Worm (Caenorhabditis elegans): ENCODE measurements around the gene efr-3.

The efr-3 gene

DNA sequence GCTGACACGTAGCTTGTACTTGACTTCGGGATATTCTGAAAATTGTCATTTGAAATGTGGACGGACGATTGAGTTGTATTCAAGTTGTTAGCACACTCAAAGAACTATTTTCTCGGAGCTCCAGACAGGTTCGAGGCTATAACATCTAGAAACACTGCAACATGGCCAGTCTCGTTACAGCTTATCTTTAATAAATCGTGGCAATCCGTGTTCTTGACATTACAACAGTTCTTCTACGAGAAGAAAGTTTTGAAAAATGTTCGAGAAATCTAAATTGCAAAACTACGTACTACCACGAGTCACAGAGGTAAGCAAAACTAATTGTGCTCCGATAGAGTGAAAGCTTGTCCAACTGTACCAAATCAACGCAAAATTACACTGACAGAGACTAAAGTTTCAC lies 1.1 kb upstream of the efr-3 start:
- TF ChIP-seq isw-1 (GFP tag; IDR thresholded peaks at IDR 0.05): no peak
- no peak for TF ChIP-seq nhr-12 (tag; optimal IDR thresholded peaks at IDR 0.05)
- TF ChIP-seq nhr-237 (tag; optimal IDR thresholded peaks at IDR 0.05): no peak
- no peak for TF ChIP-seq nhr-90 (tag; optimal IDR thresholded peaks at IDR 0.05; ENCODE audit: poor library complexity)
- no peak for TF ChIP-seq efl-3 (GFP tag; optimal IDR thresholded peaks at IDR 0.05)
- no peak for TF ChIP-seq mep-1 (tag; optimal IDR thresholded peaks at IDR 0.05)

- TF ChIP-seq egl-27 (tag; optimal IDR thresholded peaks at IDR 0.05): no peak
- no peak for TF ChIP-seq nhr-84 (tag; optimal IDR thresholded peaks at IDR 0.05)
- TF ChIP-seq lsy-2 (tag; optimal IDR thresholded peaks at IDR 0.05): no peak
- TF ChIP-seq ces-1 (GFP tag; optimal IDR thresholded peaks at IDR 0.05): no peak
- no peak for TF ChIP-seq efl-1 (optimal IDR thresholded peaks at IDR 0.05)
- TF ChIP-seq efl-1 (GFP tag; optimal IDR thresholded peaks at IDR 0.05 in 1 of 2): peak in 1 of 2 experiments; percentile 55
Observed at ce11 chrII:6311888-6312287, 9.1 kb downstream of the efr-3 start.

DNA sequence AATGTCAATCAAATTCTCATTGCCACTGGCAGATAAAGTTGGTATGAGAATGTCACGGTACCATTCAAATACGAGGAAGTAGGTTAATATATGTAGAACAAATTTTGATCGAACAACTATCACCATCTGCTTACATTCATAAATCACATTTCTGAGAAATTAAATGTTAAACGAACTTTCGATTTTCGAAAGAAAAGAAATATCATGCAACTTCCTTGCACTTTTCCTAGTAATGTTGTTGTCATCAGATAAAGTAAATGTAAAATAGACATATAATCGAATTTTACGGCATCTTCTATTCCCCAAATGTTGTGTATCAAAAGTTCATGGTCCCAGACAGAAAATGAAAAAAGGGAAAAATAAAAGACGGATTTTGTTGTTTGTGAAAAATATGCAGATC lies 9.5 kb downstream of the efr-3 start:
- TF ChIP-seq pag-3 (tag; optimal IDR thresholded peaks at IDR 0.05; ENCODE audit: borderline replicate concordance, insufficient read depth) (no peak), lin-14 (GFP tag; optimal IDR thresholded peaks at IDR 0.05) (peak; percentile 7), vab-15 (tag; optimal IDR thresholded peaks at IDR 0.05) (no peak), dsc-1 (tag; optimal IDR thresholded peaks at IDR 0.05) (no peak), blmp-1 (tag; optimal IDR thresholded peaks at IDR 0.05) (no peak), nhr-47 (tag; optimal IDR thresholded peaks at IDR 0.05) (peak; percentile 10), nhr-19 (GFP tag; conservative IDR thresholded peaks at IDR 0.05) (no peak), fkh-8 (tag; optimal IDR thresholded peaks at IDR 0.05) (peak; percentile 69), swsn-7 (tag; optimal IDR thresholded peaks at IDR 0.05) (no peak), fos-1 (tag; optimal IDR thresholded peaks at IDR 0.05) (no peak), fkh-10 (GFP tag; optimal IDR thresholded peaks at IDR 0.05) (peak; percentile 46), nhr-71 (tag; optimal IDR thresholded peaks at IDR 0.05) (peak; percentile 51), lin-39 (tag; optimal IDR thresholded peaks at IDR 0.05) (no peak), sptf-1 (tag; optimal IDR thresholded peaks at IDR 0.05) (no peak), unc-30 (tag; optimal IDR thresholded peaks at IDR 0.05) (no peak), pax-3 (tag; optimal IDR thresholded peaks at IDR 0.05) (peak; percentile 21), fkh-4 (tag; optimal IDR thresholded peaks at IDR 0.05; ENCODE audit: borderline replicate concordance) (no peak)

ce11 chrII:6309198-6309597 lies 11.8 kb downstream of the efr-3 start, which contains the start of gene glb-10:
Gene glb-10, minus strand, starts transcription at chrII:6309298.
- no peak for TF ChIP-seq fkh-4 (tag; optimal IDR thresholded peaks at IDR 0.05; ENCODE audit: borderline replicate concordance)
- TF ChIP-seq ceh-88 (GFP tag; IDR thresholded peaks at IDR 0.05): no peak
- no peak for TF ChIP-seq tbx-2 (tag; optimal IDR thresholded peaks at IDR 0.05)
- TF ChIP-seq irx-1 (tag; optimal IDR thresholded peaks at IDR 0.05): no peak
- no peak for TF ChIP-seq sup-37 (GFP tag; optimal IDR thresholded peaks at IDR 0.05)
- TF ChIP-seq nhr-20 (tag; optimal IDR thresholded peaks at IDR 0.05): no peak
- no peak for TF ChIP-seq F16B12.6 (tag; optimal IDR thresholded peaks at IDR 0.05)
- TF ChIP-seq ceh-90 (tag; optimal IDR thresholded peaks at IDR 0.05): no peak
- TF ChIP-seq fos-1 (tag; optimal IDR thresholded peaks at IDR 0.05): no peak
- no peak for TF ChIP-seq elt-3 (tag; optimal IDR thresholded peaks at IDR 0.05)
- no peak for TF ChIP-seq fkh-8 (tag; optimal IDR thresholded peaks at IDR 0.05)
- TF ChIP-seq dsc-1 (tag; optimal IDR thresholded peaks at IDR 0.05): no peak
- no peak for TF ChIP-seq unc-130 (tag; optimal IDR thresholded peaks at IDR 0.05)
- TF ChIP-seq nhr-90 (tag; optimal IDR thresholded peaks at IDR 0.05; ENCODE audit: poor library complexity): no peak
- TF ChIP-seq alr-1 (tag; optimal IDR thresholded peaks at IDR 0.05; ENCODE audit: borderline replicate concordance): no peak
- no peak for TF ChIP-seq unc-30 (tag; optimal IDR thresholded peaks at IDR 0.05)
- TF ChIP-seq fkh-10 (GFP tag; optimal IDR thresholded peaks at IDR 0.05): no peak
- TF ChIP-seq nhr-237 (tag; optimal IDR thresholded peaks at IDR 0.05): no peak
- TF ChIP-seq unc-98 (GFP tag; IDR thresholded peaks at IDR 0.05): no peak
- no peak for TF ChIP-seq ceh-8 (GFP tag; optimal IDR thresholded peaks at IDR 0.05)

Measured in whole organism, L1 larva.